Fruit fly (Drosophila melanogaster) whole organism, embryonic: ENCODE measurements around the gene raptor.

Source experiments
- Antp ChIP-seq: fragments of 200-800 bp; sonication (Bioruptor generic); optimal IDR thresholded peaks from 3 replicates; lab custom pipeline; 2016; ENCODE audit warnings: missing biosample characterization, missing genetic modification characterization
- BtbVII ChIP-seq: fragments of 200-800 bp; sonication (Bioruptor generic); optimal IDR thresholded peaks from 3 replicates; lab custom pipeline; 2017; ENCODE audit warnings: missing biosample characterization, mild to moderate bottlenecking, missing genetic modification characterization
- CG10209 ChIP-seq: fragments of 200-800 bp; sonication (Bioruptor generic); optimal IDR thresholded peaks from 3 replicates; lab custom pipeline; 2017; ENCODE audit warnings: missing biosample characterization, mild to moderate bottlenecking, missing genetic modification characterization, missing genetic modification reagents
- CG10565 ChIP-seq: fragments of 200-800 bp; sonication (Bioruptor generic); optimal IDR thresholded peaks from 3 replicates; lab custom pipeline; 2016; ENCODE audit warnings: missing biosample characterization, mild to moderate bottlenecking, missing genetic modification characterization
- CG11247 ChIP-seq: fragments of 200-800 bp; sonication (Bioruptor generic); IDR thresholded peaks from 2 replicates; pipeline ENCODE4 v1.3.6; 2022; ENCODE audit warnings: missing biosample characterization, missing genetic modification characterization
- CG12659 ChIP-seq: fragments of 200-800 bp; sonication (Bioruptor generic); optimal IDR thresholded peaks from 3 replicates; lab custom pipeline; 2017; ENCODE audit warnings: mild to moderate bottlenecking, missing biosample characterization, missing genetic modification reagents, missing genetic modification characterization
- CG16813 ChIP-seq: fragments of 200-800 bp; sonication (Bioruptor generic); IDR thresholded peaks from 3 replicates; pipeline ENCODE4 v1.3.6; 2022; ENCODE audit warnings: missing biosample characterization, missing genetic modification characterization; ENCODE audit not compliant: partially characterized antibody
- CG16863 ChIP-seq: fragments of 200-800 bp; sonication (Bioruptor generic); optimal IDR thresholded peaks from 3 replicates; lab custom pipeline; 2016; ENCODE audit warnings: missing biosample characterization, missing genetic modification characterization
- CG17361 ChIP-seq: fragments of 200-800 bp; sonication (Bioruptor generic); IDR thresholded peaks from 3 replicates; pipeline ENCODE4 v1.3.6; 2022; ENCODE audit warnings: missing biosample characterization, missing genetic modification characterization
- CG30020 ChIP-seq: fragments of 200-800 bp; optimal IDR thresholded peaks from 2 replicates; lab custom pipeline; 2019; ENCODE audit warnings: missing biosample characterization, mild to moderate bottlenecking, missing genetic modification characterization, moderate library complexity
- CG30403 ChIP-seq: fragments of 200-800 bp; sonication (Bioruptor generic); optimal IDR thresholded peaks from 3 replicates; lab custom pipeline; 2016; ENCODE audit warnings: missing biosample characterization, missing genetic modification characterization
- CG3995 ChIP-seq: fragments of 200-800 bp; sonication (Bioruptor generic); optimal IDR thresholded peaks from 3 replicates; lab custom pipeline; 2016; ENCODE audit warnings: missing biosample characterization, missing genetic modification characterization
- CG5180 ChIP-seq: fragments of 200-800 bp; sonication (Bioruptor generic); optimal IDR thresholded peaks from 3 replicates; lab custom pipeline; 2017; ENCODE audit warnings: missing biosample characterization, missing genetic modification characterization, mild to moderate bottlenecking, moderate library complexity, missing genetic modification reagents
- CG6272 ChIP-seq: fragments of 200-800 bp; sonication (Bioruptor generic); IDR thresholded peaks from 2 replicates; pipeline ENCODE4 v1.3.6; 2022; ENCODE audit warnings: missing biosample characterization, missing genetic modification characterization
- CG6654 ChIP-seq: fragments of 200-800 bp; sonication (Bioruptor generic); optimal IDR thresholded peaks from 2 replicates; lab custom pipeline; 2017; ENCODE audit warnings: missing biosample characterization, mild to moderate bottlenecking, missing genetic modification characterization
- CG6765 ChIP-seq: fragments of 200-800 bp; sonication (Bioruptor generic); optimal IDR thresholded peaks from 3 replicates; lab custom pipeline; 2017; ENCODE audit warnings: missing biosample characterization, mild to moderate bottlenecking, missing genetic modification characterization
- CG6791 ChIP-seq: fragments of 200-800 bp; sonication (Bioruptor generic); IDR thresholded peaks from 3 replicates; pipeline ENCODE4 v1.3.6; 2022; ENCODE audit warnings: missing biosample characterization, missing genetic modification characterization; ENCODE audit not compliant: partially characterized antibody
- CG7839 ChIP-seq: fragments of 200-800 bp; sonication (Bioruptor generic); optimal IDR thresholded peaks from 3 replicates; lab custom pipeline; 2018; ENCODE audit warnings: missing biosample characterization, mild to moderate bottlenecking, missing genetic modification characterization, moderate library complexity
- CG8290 ChIP-seq, 3 experiments: fragments of 200-800 bp; sonication (Bioruptor generic); optimal IDR thresholded peaks; 2 replicates each; lab custom pipeline; 2016 to 2019; ENCODE audit warnings: missing biosample characterization in 3 of 3, missing genetic modification characterization in 3 of 3, mild to moderate bottlenecking in 2 of 3, moderate library complexity in 1 of 3
- CG9797 ChIP-seq: fragments of 200-800 bp; sonication (Bioruptor generic); optimal IDR thresholded peaks from 3 replicates; lab custom pipeline; 2018; ENCODE audit warnings: missing biosample characterization, mild to moderate bottlenecking, missing genetic modification characterization
- CkIIα-i1 ChIP-seq: fragments of 200-800 bp; sonication (Bioruptor generic); IDR thresholded peaks from 2 replicates; pipeline ENCODE4 v1.3.6; 2022; ENCODE audit warnings: missing biosample characterization, missing genetic modification characterization
- Deaf1 ChIP-seq: fragments of 200-800 bp; optimal IDR thresholded peaks from 3 replicates; lab custom pipeline; 2019; ENCODE audit warnings: missing biosample characterization, mild to moderate bottlenecking, missing genetic modification characterization, moderate library complexity
- Doc3 ChIP-seq: fragments of 200-800 bp; sonication (Bioruptor generic); IDR thresholded peaks from 3 replicates; pipeline ENCODE4 v1.3.6; 2022; ENCODE audit warnings: missing biosample characterization, missing genetic modification characterization; ENCODE audit not compliant: partially characterized antibody
- Fer3 ChIP-seq: fragments of 200-800 bp; sonication (Bioruptor generic); optimal IDR thresholded peaks from 2 replicates; lab custom pipeline; 2018; ENCODE audit warnings: missing biosample characterization, mild to moderate bottlenecking, missing genetic modification characterization, moderate library complexity
- H15 ChIP-seq: fragments of 200-800 bp; sonication (Bioruptor generic); IDR thresholded peaks from 3 replicates; pipeline ENCODE4 v1.3.6; 2022; ENCODE audit warnings: missing biosample characterization, missing genetic modification characterization
- H2.0 ChIP-seq: fragments of 200-800 bp; sonication (Bioruptor generic); IDR thresholded peaks from 2 replicates; pipeline ENCODE4 v1.3.6; 2022; ENCODE audit warnings: missing biosample characterization, missing genetic modification characterization
- Hmx ChIP-seq: fragments of 200-800 bp; sonication (Bioruptor generic); optimal IDR thresholded peaks from 2 replicates; lab custom pipeline; 2016; ENCODE audit warnings: missing biosample characterization, missing genetic modification characterization
- Opbp ChIP-seq: fragments of 200-800 bp; sonication (Bioruptor generic); IDR thresholded peaks from 3 replicates; pipeline ENCODE4 v1.3.6; 2022; ENCODE audit warnings: missing biosample characterization, missing genetic modification characterization; ENCODE audit not compliant: partially characterized antibody
- Sin3A ChIP-seq: fragments of >200 bp; optimal IDR thresholded peaks from 2 replicates; lab custom pipeline; 2018
- Vsx1 ChIP-seq: fragments of 200-800 bp; sonication (Bioruptor generic); optimal IDR thresholded peaks from 2 replicates; lab custom pipeline; 2017; ENCODE audit warnings: missing biosample characterization, mild to moderate bottlenecking, missing genetic modification characterization, missing genetic modification reagents
- ab ChIP-seq: fragments of 200-800 bp; sonication (Bioruptor generic); optimal IDR thresholded peaks from 2 replicates; lab custom pipeline; 2016; ENCODE audit warnings: missing biosample characterization, missing genetic modification characterization
- dmrt99B ChIP-seq: fragments of 200-800 bp; sonication (Bioruptor generic); optimal IDR thresholded peaks from 2 replicates; lab custom pipeline; 2018; ENCODE audit warnings: missing biosample characterization, mild to moderate bottlenecking, missing genetic modification characterization, moderate library complexity
- dysf ChIP-seq: fragments of 200-800 bp; sonication (Bioruptor generic); IDR thresholded peaks from 3 replicates; pipeline ENCODE4 v1.3.6; 2022; ENCODE audit warnings: missing biosample characterization, missing genetic modification characterization
- exex ChIP-seq: fragments of 200-800 bp; sonication (Bioruptor generic); optimal IDR thresholded peaks from 4 replicates; lab custom pipeline; 2018; ENCODE audit warnings: missing biosample characterization, mild to moderate bottlenecking, missing genetic modification characterization, moderate library complexity
- fru ChIP-seq: fragments of >200 bp; optimal IDR thresholded peaks from 2 replicates; lab custom pipeline; 2017
- fu2 ChIP-seq: fragments of 200-800 bp; sonication (Bioruptor generic); optimal IDR thresholded peaks from 2 replicates; lab custom pipeline; 2016; ENCODE audit warnings: missing biosample characterization, missing genetic modification characterization
- gsb-n ChIP-seq: fragments of 200-800 bp; sonication (Bioruptor generic); optimal IDR thresholded peaks from 3 replicates; lab custom pipeline; 2018; ENCODE audit warnings: missing biosample characterization, mild to moderate bottlenecking, missing genetic modification characterization
- hkb ChIP-seq, 2 experiments: fragments of 200-800 bp in 1 of 2; fragments of >200 bp in 1 of 2; sonication (Bioruptor generic) in 1 of 2; IDR thresholded peaks in 1 of 2; optimal IDR thresholded peaks in 1 of 2; 2 replicates each; pipeline versions ENCODE4 v1.3.6 to Lab custom; 2017 to 2022; ENCODE audit warnings: missing biosample characterization in 1 of 2, missing genetic modification characterization in 1 of 2
- lbe ChIP-seq: fragments of 200-800 bp; sonication (Bioruptor generic); optimal IDR thresholded peaks from 2 replicates; lab custom pipeline; 2016; ENCODE audit warnings: missing biosample characterization, mild to moderate bottlenecking, missing genetic modification characterization
- lola ChIP-seq, 3 experiments: fragments of >200 bp in 2 of 3; fragments of 200-800 bp in 1 of 3; sonication (Bioruptor generic) in 1 of 3; optimal IDR thresholded peaks; 2 replicates each; lab custom pipeline; 2017 to 2019; ENCODE audit warnings: missing biosample characterization in 3 of 3, missing genetic modification characterization in 3 of 3, mild to moderate bottlenecking in 1 of 3, moderate library complexity in 1 of 3
- nau ChIP-seq: fragments of 200-800 bp; sonication (Bioruptor generic); optimal IDR thresholded peaks from 3 replicates; lab custom pipeline; 2017; ENCODE audit warnings: missing biosample characterization, mild to moderate bottlenecking, missing genetic modification characterization, missing genetic modification reagents
- nerfin-1 ChIP-seq: fragments of 200-800 bp; sonication (Bioruptor generic); optimal IDR thresholded peaks from 3 replicates; lab custom pipeline; 2019; ENCODE audit warnings: missing biosample characterization, mild to moderate bottlenecking, missing genetic modification characterization, moderate library complexity
- nmo ChIP-seq: fragments of 200-800 bp; sonication (Bioruptor generic); optimal IDR thresholded peaks from 2 replicates; lab custom pipeline; 2018; ENCODE audit warnings: missing biosample characterization, mild to moderate bottlenecking, missing genetic modification characterization, moderate library complexity
- ro ChIP-seq: fragments of 200-800 bp; sonication (Bioruptor generic); IDR thresholded peaks from 2 replicates; pipeline ENCODE4 v1.3.6; 2022; ENCODE audit warnings: missing biosample characterization, missing genetic modification characterization
- sd ChIP-seq: fragments of 200-800 bp; sonication (Bioruptor generic); optimal IDR thresholded peaks from 3 replicates; lab custom pipeline; 2018; ENCODE audit warnings: missing biosample characterization, mild to moderate bottlenecking, missing genetic modification characterization, moderate library complexity
- tin ChIP-seq: fragments of 200-800 bp; sonication (Bioruptor generic); optimal IDR thresholded peaks from 3 replicates; lab custom pipeline; 2016; ENCODE audit warnings: missing biosample characterization, missing genetic modification characterization
- tup ChIP-seq: fragments of 200-800 bp; sonication (Bioruptor generic); optimal IDR thresholded peaks from 2 replicates; lab custom pipeline; 2016; ENCODE audit warnings: missing biosample characterization, mild to moderate bottlenecking, missing genetic modification characterization, moderate library complexity
- unpg ChIP-seq: fragments of 200-800 bp; sonication (Bioruptor generic); optimal IDR thresholded peaks from 3 replicates; lab custom pipeline; 2018; ENCODE audit warnings: missing biosample characterization, mild to moderate bottlenecking, missing genetic modification characterization, moderate library complexity

raptor gene

DNA sequence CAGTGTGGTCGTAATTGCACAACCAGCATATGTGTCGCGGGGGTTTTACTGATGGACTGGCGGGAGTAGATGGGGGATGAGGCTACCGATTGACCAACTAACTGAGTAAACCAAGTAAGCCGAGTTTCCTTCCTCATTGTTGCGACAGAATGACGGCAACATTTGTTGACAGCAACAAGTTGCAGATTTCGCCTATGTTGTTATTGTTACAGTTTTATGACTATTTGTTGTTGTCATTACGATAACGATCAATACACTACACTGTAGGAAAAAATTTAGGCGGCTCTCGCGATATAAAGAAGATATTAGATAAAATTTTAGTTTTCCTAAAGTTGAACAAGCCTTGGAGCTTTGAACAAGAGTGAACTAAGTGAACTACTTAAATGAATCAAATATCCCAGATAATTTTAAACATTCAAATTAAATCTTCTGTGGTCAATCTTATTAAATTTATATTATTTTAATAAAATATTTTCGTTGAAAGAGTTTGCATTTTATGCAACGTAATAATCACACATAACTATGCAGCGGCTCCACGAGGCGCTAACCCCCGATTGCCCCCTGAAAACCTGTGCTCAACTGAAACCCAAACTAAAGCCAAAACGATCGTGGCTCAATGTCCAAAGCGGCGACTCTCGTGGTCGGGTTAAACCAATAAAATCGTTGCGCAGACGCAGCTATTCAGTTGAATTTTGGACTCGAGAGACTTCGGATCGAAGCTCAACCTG lies 22.6 kb downstream of the raptor start, which contains the start of gene CG5928 (continued):
- TF ChIP-seq nerfin-1 (tag; lab: Kevin White, UChicago), result peak; percentile 5
- TF ChIP-seq CG12659, result peak; percentile 1
- no peak for TF ChIP-seq CG16813
- no peak for TF ChIP-seq lola (GFP tag; optimal IDR thresholded peaks at IDR 0.05; lab: Kevin White, UChicago)
- TF ChIP-seq tin (GFP tag; lab: Kevin White, UChicago), result peak; percentile 3
- TF ChIP-seq CG16863 (GFP tag; lab: Kevin White, UChicago), result no peak
- TF ChIP-seq CG9797 (GFP tag; lab: Kevin White, UChicago), result no peak
- no peak for TF ChIP-seq fu2 (GFP tag; lab: Kevin White, UChicago)
- peak; percentile 35 for TF ChIP-seq CG30403 (GFP tag; lab: Kevin White, UChicago)
- TF ChIP-seq Sin3A (lab: Kevin White, UChicago), result no peak
- TF ChIP-seq ab (GFP tag; lab: Kevin White, UChicago), result no peak
- no peak for TF ChIP-seq sd (tag; lab: Kevin White, UChicago)
- no peak for TF ChIP-seq CG10565 (GFP tag; lab: Kevin White, UChicago)
- no peak for TF ChIP-seq Opbp
- TF ChIP-seq H2.0, result no peak
- no peak for TF ChIP-seq fru (lab: Kevin White, UChicago)
- no peak for TF ChIP-seq ro
- no peak for TF ChIP-seq CG3995 (GFP tag; lab: Kevin White, UChicago)
- peak; percentile 2 for TF ChIP-seq Vsx1 (GFP tag; lab: Kevin White, UChicago)
- peak; percentile 48 for TF ChIP-seq CG5180
- TF ChIP-seq CG10209, result peak; percentile 52
- no peak for TF ChIP-seq exex (tag; lab: Kevin White, UChicago)
- peak; percentile 17 for TF ChIP-seq Fer3
- no peak for TF ChIP-seq hkb (optimal IDR thresholded peaks at IDR 0.05; lab: Kevin White, UChicago)
- TF ChIP-seq hkb (GFP tag; IDR thresholded peaks at IDR 0.05; lab: Robert Waterston, UW), result peak; percentile 66
- TF ChIP-seq unpg (GFP tag; lab: Kevin White, UChicago), result peak; percentile 10
- peak; percentile 25; the same call in 1 of the 3 replicates for TF ChIP-seq H15 (GFP tag; lab: Robert Waterston, UW)
- peak; percentile 44; the same call in 2 of the 3 replicates for TF ChIP-seq dysf (GFP tag; lab: Robert Waterston, UW)
- no peak for TF ChIP-seq gsb-n (tag; lab: Kevin White, UChicago)
- no peak for TF ChIP-seq CG30020 (tag; lab: Kevin White, UChicago)
- TF ChIP-seq Doc3, result no peak
- peak; percentile 47 for TF ChIP-seq CG7839 (tag; lab: Kevin White, UChicago)
- no peak for TF ChIP-seq CG8290 (GFP tag; optimal IDR thresholded peaks at IDR 0.05; lab: Kevin White, UChicago)
- no peak for TF ChIP-seq CG8290 (tag; optimal IDR thresholded peaks at IDR 0.05; lab: Kevin White, UChicago)
- TF ChIP-seq CG11247 (GFP tag; lab: Robert Waterston, UW), result no peak
- no peak for TF ChIP-seq CG6272 (GFP tag; lab: Robert Waterston, UW)
- peak; percentile 5 for TF ChIP-seq CG6765 (GFP tag; lab: Kevin White, UChicago)
- TF ChIP-seq CG17361 (GFP tag; lab: Robert Waterston, UW), result peak; percentile 41; the same call in 1 of the 3 replicates
- no peak for TF ChIP-seq tup (GFP tag; lab: Kevin White, UChicago)
- peak; percentile 3 for TF ChIP-seq CG6654 (GFP tag; lab: Kevin White, UChicago)
- no peak for TF ChIP-seq CkIIα-i1 (GFP tag; lab: Robert Waterston, UW)
- peak; percentile 42 for TF ChIP-seq nmo
- no peak for TF ChIP-seq lbe (GFP tag; lab: Kevin White, UChicago)
- peak; percentile 63 for TF ChIP-seq dmrt99B
- TF ChIP-seq Antp (GFP tag; lab: Kevin White, UChicago), result no peak
- TF ChIP-seq BtbVII (GFP tag; lab: Kevin White, UChicago), result peak; percentile 13
- peak; percentile 35 for TF ChIP-seq Deaf1 (tag; lab: Kevin White, UChicago)
- TF ChIP-seq CG6791, result no peak
- TF ChIP-seq Hmx (GFP tag; lab: Kevin White, UChicago), result no peak
- no peak for TF ChIP-seq nau (GFP tag; lab: Kevin White, UChicago)
